Fruit fly (Drosophila melanogaster) whole organism, embryonic: ENCODE measurements around the gene Sec23.

Experiments
- CG10209 ChIP-seq: fragments of 200-800 bp; sonication (Bioruptor generic); optimal IDR thresholded peaks from 3 replicates; lab custom pipeline; 2017; ENCODE audit warnings: missing biosample characterization, mild to moderate bottlenecking, missing genetic modification characterization, missing genetic modification reagents
- CG10321 ChIP-seq: fragments of 200-800 bp; sonication (Bioruptor generic); IDR thresholded peaks from 2 replicates; pipeline ENCODE4 v1.3.6; 2022; ENCODE audit warnings: missing biosample characterization, missing genetic modification characterization
- CG10366 ChIP-seq: fragments of 200-800 bp; sonication (Bioruptor generic); IDR thresholded peaks from 2 replicates; pipeline ENCODE4 v1.3.6; 2022; ENCODE audit warnings: missing biosample characterization, missing genetic modification characterization
- CG10462 ChIP-seq: fragments of 200-800 bp; sonication (Bioruptor generic); optimal IDR thresholded peaks from 2 replicates; lab custom pipeline; 2016; ENCODE audit warnings: missing biosample characterization, missing genetic modification characterization
- CG13775 ChIP-seq: fragments of 200-800 bp; sonication (Bioruptor generic); optimal IDR thresholded peaks from 3 replicates; lab custom pipeline; 2017; ENCODE audit warnings: missing biosample characterization, mild to moderate bottlenecking, missing genetic modification characterization
- CG14014 ChIP-seq: fragments of 200-800 bp; sonication (Bioruptor generic); IDR thresholded peaks from 2 replicates; pipeline ENCODE4 v1.3.6; 2022; ENCODE audit warnings: missing biosample characterization, missing genetic modification characterization
- CG15479 ChIP-seq: fragments of 200-800 bp; sonication (Bioruptor generic); optimal IDR thresholded peaks from 3 replicates; lab custom pipeline; 2019; ENCODE audit warnings: missing biosample characterization, mild to moderate bottlenecking, missing genetic modification characterization, moderate library complexity
- CG15601 ChIP-seq: fragments of 200-800 bp; sonication (Bioruptor generic); optimal IDR thresholded peaks from 3 replicates; lab custom pipeline; 2019; ENCODE audit warnings: missing biosample characterization, mild to moderate bottlenecking, missing genetic modification characterization, moderate library complexity
- CG16813 ChIP-seq: fragments of 200-800 bp; sonication (Bioruptor generic); IDR thresholded peaks from 3 replicates; pipeline ENCODE4 v1.3.6; 2022; ENCODE audit warnings: missing biosample characterization, missing genetic modification characterization; ENCODE audit not compliant: partially characterized antibody
- CG16863 ChIP-seq: fragments of 200-800 bp; sonication (Bioruptor generic); optimal IDR thresholded peaks from 3 replicates; lab custom pipeline; 2016; ENCODE audit warnings: missing biosample characterization, missing genetic modification characterization
- CG18476 ChIP-seq: fragments of 200-800 bp; sonication (Bioruptor generic); optimal IDR thresholded peaks from 2 replicates; lab custom pipeline; 2016; ENCODE audit warnings: missing biosample characterization, mild to moderate bottlenecking, missing genetic modification characterization
- CG2199 ChIP-seq: fragments of 200-800 bp; sonication (Bioruptor generic); IDR thresholded peaks from 3 replicates; pipeline ENCODE4 v1.3.6; 2022; ENCODE audit warnings: missing biosample characterization, missing genetic modification characterization
- CG2875 ChIP-seq: fragments of 200-800 bp; sonication (Bioruptor generic); optimal IDR thresholded peaks from 2 replicates; lab custom pipeline; 2017; ENCODE audit warnings: missing biosample characterization, mild to moderate bottlenecking, missing genetic modification characterization, missing genetic modification reagents
- CG42726 ChIP-seq: fragments of 200-800 bp; sonication (Bioruptor generic); IDR thresholded peaks from 2 replicates; pipeline ENCODE4 v1.3.6; 2022; ENCODE audit warnings: missing biosample characterization, missing genetic modification characterization; ENCODE audit not compliant: partially characterized antibody
- CG8089 ChIP-seq: fragments of 200-800 bp; sonication (Bioruptor generic); optimal IDR thresholded peaks from 3 replicates; lab custom pipeline; 2016; ENCODE audit warnings: missing biosample characterization, missing genetic modification characterization
- CG8281 ChIP-seq: fragments of 200-800 bp; sonication (Bioruptor generic); optimal IDR thresholded peaks from 2 replicates; lab custom pipeline; 2018; ENCODE audit warnings: missing biosample characterization, mild to moderate bottlenecking, missing genetic modification characterization, moderate library complexity
- CG8359 ChIP-seq: fragments of 200-800 bp; sonication (Bioruptor generic); optimal IDR thresholded peaks from 2 replicates; lab custom pipeline; 2017; ENCODE audit warnings: missing biosample characterization, mild to moderate bottlenecking, missing genetic modification characterization, borderline replicate concordance
- CG8924 ChIP-seq: fragments of 200-800 bp; optimal IDR thresholded peaks from 3 replicates; lab custom pipeline; 2019; ENCODE audit warnings: missing biosample characterization, mild to moderate bottlenecking, missing genetic modification characterization, moderate library complexity
- CrebB ChIP-seq: fragments of 200-800 bp; sonication (Bioruptor generic); optimal IDR thresholded peaks from 3 replicates; lab custom pipeline; 2018; ENCODE audit warnings: missing biosample characterization, mild to moderate bottlenecking, missing genetic modification characterization
- D ChIP-seq, 2 experiments: fragments of 200-800 bp in 1 of 2; fragments of >200 bp in 1 of 2; sonication (Bioruptor generic) in 1 of 2; optimal IDR thresholded peaks; 2 replicates in 1 of 2; 3 replicates in 1 of 2; lab custom pipeline; 2017; ENCODE audit warnings: mild to moderate bottlenecking in 1 of 2, missing biosample characterization in 1 of 2, missing genetic modification characterization in 1 of 2, missing genetic modification reagents in 1 of 2
- D19B ChIP-seq: fragments of 200-800 bp; sonication (Bioruptor generic); optimal IDR thresholded peaks from 2 replicates; lab custom pipeline; 2017; ENCODE audit warnings: missing biosample characterization, mild to moderate bottlenecking, missing genetic modification characterization
- Gsc ChIP-seq: fragments of 200-800 bp; sonication (Bioruptor generic); IDR thresholded peaks from 2 replicates; pipeline ENCODE4 v1.3.6; 2022; ENCODE audit warnings: missing biosample characterization, missing genetic modification characterization
- Mes4 ChIP-seq: fragments of 200-800 bp; sonication (Bioruptor generic); optimal IDR thresholded peaks from 2 replicates; lab custom pipeline; 2016; ENCODE audit warnings: missing biosample characterization, missing genetic modification characterization
- Neu2 ChIP-seq: fragments of 200-800 bp; sonication (Bioruptor generic); optimal IDR thresholded peaks from 3 replicates; lab custom pipeline; 2016; ENCODE audit warnings: missing biosample characterization, missing genetic modification characterization, borderline replicate concordance
- Oaz ChIP-seq: fragments of 200-800 bp; sonication (Bioruptor generic); IDR thresholded peaks from 2 replicates; pipeline ENCODE4 v1.3.6; 2022; ENCODE audit warnings: missing biosample characterization, missing genetic modification characterization
- Optix ChIP-seq: fragments of 200-800 bp; sonication (Bioruptor generic); IDR thresholded peaks from 3 replicates; pipeline ENCODE4 v1.3.6; 2022; ENCODE audit warnings: missing biosample characterization, missing genetic modification characterization
- Stat92E ChIP-seq, 3 experiments: fragments of >200 bp in 2 of 3; fragments of 200-800 bp in 1 of 3; sonication (Bioruptor generic) in 1 of 3; optimal IDR thresholded peaks; 2 replicates each; lab custom pipeline; 2017 to 2019; ENCODE audit warnings: missing biosample characterization in 3 of 3, missing genetic modification characterization in 3 of 3, mild to moderate bottlenecking in 1 of 3, moderate library complexity in 1 of 3
- TFAM ChIP-seq: fragments of 200-800 bp; sonication (Bioruptor generic); optimal IDR thresholded peaks from 2 replicates; lab custom pipeline; 2017; ENCODE audit warnings: missing biosample characterization, missing genetic modification characterization, inconsistent platforms
- Taf1 ChIP-seq: fragments of 200-800 bp; sonication (Bioruptor generic); IDR thresholded peaks from 2 replicates; pipeline ENCODE4 v1.3.6; 2022; ENCODE audit warnings: missing biosample characterization, missing genetic modification characterization
- Xbp1 ChIP-seq: fragments of 200-800 bp; sonication (Bioruptor generic); optimal IDR thresholded peaks from 3 replicates; lab custom pipeline; 2016; ENCODE audit warnings: missing biosample characterization, mild to moderate bottlenecking, missing genetic modification characterization
- br ChIP-seq: fragments of >200 bp; optimal IDR thresholded peaks from 2 replicates; lab custom pipeline; 2017
- chinmo ChIP-seq: fragments of 200-800 bp; sonication (Bioruptor generic); IDR thresholded peaks from 4 replicates; pipeline ENCODE4 v1.3.6; 2022; ENCODE audit warnings: missing biosample characterization, missing genetic modification characterization; ENCODE audit not compliant: partially characterized antibody
- dmrt11E ChIP-seq: fragments of 200-800 bp; sonication (Bioruptor generic); optimal IDR thresholded peaks from 3 replicates; lab custom pipeline; 2018; ENCODE audit warnings: missing biosample characterization, mild to moderate bottlenecking, missing genetic modification characterization, moderate library complexity
- fd3F ChIP-seq: fragments of 200-800 bp; sonication (Bioruptor generic); optimal IDR thresholded peaks from 2 replicates; lab custom pipeline; 2018; ENCODE audit warnings: missing biosample characterization, mild to moderate bottlenecking, missing genetic modification characterization, moderate library complexity
- gce ChIP-seq: fragments of 200-800 bp; sonication (Bioruptor generic); IDR thresholded peaks from 3 replicates; pipeline ENCODE4 v1.3.6; 2022; ENCODE audit warnings: missing biosample characterization, missing genetic modification characterization
- gcm2 ChIP-seq: fragments of 200-800 bp; sonication (Bioruptor generic); optimal IDR thresholded peaks from 2 replicates; lab custom pipeline; 2016; ENCODE audit warnings: missing biosample characterization, missing genetic modification characterization
- gfzf ChIP-seq: fragments of 200-800 bp; sonication (Bioruptor generic); optimal IDR thresholded peaks from 2 replicates; lab custom pipeline; 2016; ENCODE audit warnings: missing biosample characterization, mild to moderate bottlenecking, missing genetic modification characterization, moderate library complexity
- gsb ChIP-seq: fragments of 200-800 bp; sonication (Bioruptor generic); IDR thresholded peaks from 2 replicates; pipeline ENCODE4 v1.3.6; 2022; ENCODE audit warnings: missing biosample characterization, missing genetic modification characterization
- hkb ChIP-seq, 2 experiments: fragments of 200-800 bp in 1 of 2; fragments of >200 bp in 1 of 2; sonication (Bioruptor generic) in 1 of 2; IDR thresholded peaks in 1 of 2; optimal IDR thresholded peaks in 1 of 2; 2 replicates each; pipeline versions ENCODE4 v1.3.6 to Lab custom; 2017 to 2022; ENCODE audit warnings: missing biosample characterization in 1 of 2, missing genetic modification characterization in 1 of 2
- lola ChIP-seq, 3 experiments: fragments of >200 bp in 2 of 3; fragments of 200-800 bp in 1 of 3; sonication (Bioruptor generic) in 1 of 3; optimal IDR thresholded peaks; 2 replicates each; lab custom pipeline; 2017 to 2019; ENCODE audit warnings: missing biosample characterization in 3 of 3, missing genetic modification characterization in 3 of 3, mild to moderate bottlenecking in 1 of 3, moderate library complexity in 1 of 3
- lov ChIP-seq, 2 experiments: fragments of 200-800 bp in 1 of 2; fragments of >200 bp in 1 of 2; sonication (Bioruptor generic) in 1 of 2; IDR thresholded peaks in 1 of 2; optimal IDR thresholded peaks in 1 of 2; 2 replicates in 1 of 2; 3 replicates in 1 of 2; pipeline versions ENCODE4 v1.3.6 to Lab custom; 2017 to 2022; ENCODE audit warnings: missing biosample characterization in 1 of 2, missing genetic modification characterization in 1 of 2
- sd ChIP-seq: fragments of 200-800 bp; sonication (Bioruptor generic); optimal IDR thresholded peaks from 3 replicates; lab custom pipeline; 2018; ENCODE audit warnings: missing biosample characterization, mild to moderate bottlenecking, missing genetic modification characterization, moderate library complexity
- sim ChIP-seq: fragments of 200-800 bp; sonication (Bioruptor generic); IDR thresholded peaks from 2 replicates; pipeline ENCODE4 v1.3.6; 2022; ENCODE audit warnings: missing biosample characterization, missing genetic modification characterization
- sisA ChIP-seq: fragments of 200-800 bp; sonication (Bioruptor generic); IDR thresholded peaks from 2 replicates; pipeline ENCODE4 v1.3.6; 2022; ENCODE audit warnings: missing biosample characterization, missing genetic modification characterization
- slou ChIP-seq: fragments of 200-800 bp; sonication (Bioruptor generic); optimal IDR thresholded peaks from 3 replicates; lab custom pipeline; 2016; ENCODE audit warnings: missing biosample characterization, missing genetic modification characterization
- unc-4 ChIP-seq: fragments of 200-800 bp; sonication (Bioruptor generic); IDR thresholded peaks from 2 replicates; pipeline ENCODE4 v1.3.6; 2022; ENCODE audit warnings: missing biosample characterization, missing genetic modification characterization; ENCODE audit not compliant: partially characterized antibody
- usp ChIP-seq: fragments of >200 bp; optimal IDR thresholded peaks from 2 replicates; lab custom pipeline; 2017; ENCODE audit warnings: missing biosample characterization, missing genetic modification characterization

Gene Sec23

DNA sequence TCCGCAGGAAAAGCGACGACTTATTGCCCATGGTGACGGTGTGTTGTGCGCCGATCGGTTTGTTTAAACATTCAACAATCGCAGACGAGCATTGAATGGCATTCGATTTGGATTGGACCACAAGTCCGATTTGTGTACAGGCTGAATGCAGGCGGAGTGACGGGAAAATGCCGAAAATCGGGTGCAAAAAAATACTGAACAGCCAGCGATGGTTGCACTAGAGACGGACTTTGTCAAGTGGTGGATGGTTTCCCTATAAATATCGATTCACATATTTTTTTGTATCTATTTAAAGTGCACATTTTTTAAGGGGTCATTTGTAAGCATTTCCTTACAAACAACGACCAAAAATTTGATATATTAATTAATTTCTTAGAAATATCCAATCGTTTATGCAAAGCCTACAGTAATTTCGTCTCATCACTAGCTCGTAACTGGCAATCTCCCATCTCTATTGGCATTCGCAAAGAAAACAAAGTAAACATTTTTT, 5.9 kb downstream of the Sec23 start, which contains the start of the genes elm and MED27 (continued):
- peak; percentile 69 for TF ChIP-seq CG8359 (GFP tag; lab: Kevin White, UChicago)
- peak; percentile 95 for TF ChIP-seq unc-4 (GFP tag; lab: Robert Waterston, UW)
- TF ChIP-seq D19B = peak; percentile 72
- peak; percentile 96 for TF ChIP-seq CG13775
- TF ChIP-seq chinmo (GFP tag; lab: Robert Waterston, UW) = peak; percentile 89; the same call in 2 of the 4 replicates
- peak; percentile 92 for TF ChIP-seq CG18476
- peak; percentile 62 for TF ChIP-seq TFAM
- peak; percentile 78; the same call in 2 of the 3 replicates for TF ChIP-seq gce (GFP tag; lab: Robert Waterston, UW)
- peak; percentile 59 for TF ChIP-seq CrebB (tag; lab: Kevin White, UChicago)
- peak; percentile 97 for TF ChIP-seq sisA (GFP tag; lab: Robert Waterston, UW)
- peak; percentile 22 for TF ChIP-seq CG15479
- peak; percentile 60; the same call in 1 of the 2 replicates for TF ChIP-seq CG42726 (GFP tag; lab: Robert Waterston, UW)
- TF ChIP-seq dmrt11E = peak; percentile 93
- TF ChIP-seq CG10209 = peak; percentile 90
- TF ChIP-seq Stat92E (GFP tag; optimal IDR thresholded peaks at IDR 0.05; lab: Kevin White, UChicago) = peak in 1 of 3 experiments; percentile 69
- TF ChIP-seq CG16813 (GFP tag; lab: Robert Waterston, UW) = peak; percentile 98
- peak; percentile 77 for TF ChIP-seq gcm2
- no peak for TF ChIP-seq D (optimal IDR thresholded peaks at IDR 0.05; lab: Kevin White, UChicago)
- TF ChIP-seq D (GFP tag; optimal IDR thresholded peaks at IDR 0.05; lab: Kevin White, UChicago) = peak; percentile 77
- TF ChIP-seq gfzf = peak; percentile 89
- peak; percentile 90 for TF ChIP-seq Taf1
- TF ChIP-seq CG8089 (GFP tag; lab: Kevin White, UChicago) = peak; percentile 83
- TF ChIP-seq CG16863 (GFP tag; lab: Kevin White, UChicago) = peak; percentile 87
- TF ChIP-seq CG10366 (GFP tag; lab: Robert Waterston, UW) = peak; percentile 92
- TF ChIP-seq gsb (GFP tag; lab: Robert Waterston, UW) = peak; percentile 79
- peak; percentile 92 for TF ChIP-seq CG8924 (tag; lab: Kevin White, UChicago)
- TF ChIP-seq br (lab: Kevin White, UChicago) = no peak
- peak; percentile 93 for TF ChIP-seq CG14014
- TF ChIP-seq Optix = peak; percentile 84; the same call in 2 of the 3 replicates
- TF ChIP-seq fd3F (GFP tag; lab: Kevin White, UChicago) = peak; percentile 91
- TF ChIP-seq CG2199 (GFP tag; lab: Robert Waterston, UW) = 0 out of 3 replicates have a peak, but pooled peaks have one; percentile 67
- peak; percentile 95 for TF ChIP-seq CG15601 (tag; lab: Kevin White, UChicago)
- TF ChIP-seq sim = peak; percentile 60; the same call in 1 of the 2 replicates
- TF ChIP-seq hkb (optimal IDR thresholded peaks at IDR 0.05; lab: Kevin White, UChicago) = peak; percentile 87
- TF ChIP-seq hkb (GFP tag; IDR thresholded peaks at IDR 0.05; lab: Robert Waterston, UW) = peak; percentile 86
- no peak for TF ChIP-seq usp
- TF ChIP-seq Neu2 = peak; percentile 47
- peak; percentile 69 for TF ChIP-seq CG8281 (tag; lab: Kevin White, UChicago)
- peak; percentile 48; the same call in 1 of the 2 replicates for TF ChIP-seq CG10321 (GFP tag; lab: Robert Waterston, UW)
- TF ChIP-seq Mes4 (GFP tag; lab: Kevin White, UChicago) = peak; percentile 84
- no peak for TF ChIP-seq lov (optimal IDR thresholded peaks at IDR 0.05; lab: Kevin White, UChicago)
- peak; percentile 68; the same call in 2 of the 3 replicates for TF ChIP-seq lov (GFP tag; IDR thresholded peaks at IDR 0.05; lab: Robert Waterston, UW)
- TF ChIP-seq slou (GFP tag; lab: Kevin White, UChicago) = peak; percentile 93
- TF ChIP-seq Gsc (GFP tag; lab: Robert Waterston, UW) = peak; percentile 82
- peak; percentile 88 for TF ChIP-seq CG10462
- TF ChIP-seq lola (GFP tag; optimal IDR thresholded peaks at IDR 0.05; lab: Kevin White, UChicago) = peak in 1 of 3 experiments; percentile 93
- peak; percentile 84 for TF ChIP-seq Oaz (GFP tag; lab: Robert Waterston, UW)
- TF ChIP-seq sd (tag; lab: Kevin White, UChicago) = peak; percentile 91
- TF ChIP-seq CG2875 (GFP tag; lab: Kevin White, UChicago) = peak; percentile 81
- TF ChIP-seq Xbp1 = peak; percentile 98
